Fruit fly (Drosophila melanogaster): ENCODE results near the gene Hexo1.

Hexo1 gene

dm6 chr3L:4318677-4319580 lies 30.5 kb downstream of the Hexo1 start, which contains the start of gene PMP34:
PMP34 (plus strand) TSS chr3L:4318755.
- TF ChIP-seq CG6276 (GFP tag; optimal IDR thresholded peaks at IDR 0.05) (no peak), CG15336 (GFP tag; IDR thresholded peaks at IDR 0.05) (0 out of 2 replicates have a peak, but pooled peaks have one; percentile 10), Ets21C (GFP tag; optimal IDR thresholded peaks at IDR 0.05) (no peak), Eip75B (GFP tag; optimal IDR thresholded peaks at IDR 0.05) (no peak), topi (GFP tag; optimal IDR thresholded peaks at IDR 0.05) (no peak), dsx (GFP tag; optimal IDR thresholded peaks at IDR 0.05; ENCODE audit: poor library complexity, severe bottlenecking) (peak; percentile 71), pdm3 (GFP tag; optimal IDR thresholded peaks at IDR 0.05) (no peak), fkh (GFP tag; optimal IDR thresholded peaks at IDR 0.05) (peak; percentile 60), Sox14 (GFP tag; optimal IDR thresholded peaks at IDR 0.05) (no peak), Ets96B (tag; optimal IDR thresholded peaks at IDR 0.05) (no peak), eg (GFP tag; IDR thresholded peaks at IDR 0.05) (no peak)

- no peak for TF ChIP-seq fkh (GFP tag; optimal IDR thresholded peaks at IDR 0.05)
- TF ChIP-seq CG8319 (GFP tag; optimal IDR thresholded peaks at IDR 0.05) = no peak
- no peak for TF ChIP-seq Smox (GFP tag; optimal IDR thresholded peaks at IDR 0.05)
- TF ChIP-seq Sox102F (GFP tag; optimal IDR thresholded peaks at IDR 0.05) = no peak
- TF ChIP-seq CG6808 (GFP tag; optimal IDR thresholded peaks at IDR 0.05) = no peak
- no peak for TF ChIP-seq acj6 (GFP tag; optimal IDR thresholded peaks at IDR 0.05)
- no peak for TF ChIP-seq CG11762 (GFP tag; optimal IDR thresholded peaks at IDR 0.05; ENCODE audit: insufficient read depth)
- TF ChIP-seq CG6854 (GFP tag; optimal IDR thresholded peaks at IDR 0.05) = no peak
- TF ChIP-seq OdsH (GFP tag; optimal IDR thresholded peaks at IDR 0.05) = no peak
- TF ChIP-seq ss (GFP tag; optimal IDR thresholded peaks at IDR 0.05) = no peak
- TF ChIP-seq CG1621 (tag; optimal IDR thresholded peaks at IDR 0.05) = no peak
- TF ChIP-seq dsx (GFP tag; optimal IDR thresholded peaks at IDR 0.05; ENCODE audit: poor library complexity, severe bottlenecking) = no peak
- no peak for TF ChIP-seq CG34406 (GFP tag; optimal IDR thresholded peaks at IDR 0.05)
- TF ChIP-seq CG6792 (GFP tag; optimal IDR thresholded peaks at IDR 0.05) = no peak
- TF ChIP-seq CG7368 (GFP tag; optimal IDR thresholded peaks at IDR 0.05) = no peak
- no peak for TF ChIP-seq spab (GFP tag; optimal IDR thresholded peaks at IDR 0.05)
- TF ChIP-seq eg (GFP tag; IDR thresholded peaks at IDR 0.05) = no peak
- no peak for TF ChIP-seq CG3032 (tag; optimal IDR thresholded peaks at IDR 0.05)
- no peak for TF ChIP-seq CG15336 (GFP tag; IDR thresholded peaks at IDR 0.05)
These were observed 33.7 kb downstream of the Hexo1 start, which contains the start of gene CG15014 for dm6 chr3L:4322032-4322617. CG15014 (minus strand) TSS chr3L:4322259.

- no peak for TF ChIP-seq CG11902 (GFP tag; optimal IDR thresholded peaks at IDR 0.05)
- no peak for TF ChIP-seq vri (GFP tag; optimal IDR thresholded peaks at IDR 0.05)
- no peak for TF ChIP-seq CG11762 (GFP tag; optimal IDR thresholded peaks at IDR 0.05; ENCODE audit: insufficient read depth)
- TF ChIP-seq Eip75B (GFP tag; optimal IDR thresholded peaks at IDR 0.05) = no peak
- no peak for TF ChIP-seq Met (GFP tag; optimal IDR thresholded peaks at IDR 0.05)
- no peak for TF ChIP-seq esn (GFP tag; optimal IDR thresholded peaks at IDR 0.05)
- TF ChIP-seq CG10669 (GFP tag; optimal IDR thresholded peaks at IDR 0.05) = no peak
- TF ChIP-seq svp (GFP tag) = no peak
- TF ChIP-seq CG32006 (GFP tag; optimal IDR thresholded peaks at IDR 0.05) = no peak
- TF ChIP-seq fd59A (GFP tag; optimal IDR thresholded peaks at IDR 0.05) = no peak
- no peak for TF ChIP-seq CG6163 (GFP tag; IDR thresholded peaks at IDR 0.05)
- no peak for TF ChIP-seq spab (GFP tag; optimal IDR thresholded peaks at IDR 0.05)
- TF ChIP-seq Hr4 (GFP tag; optimal IDR thresholded peaks at IDR 0.05) = no peak
- no peak for TF ChIP-seq CG7368 (GFP tag; optimal IDR thresholded peaks at IDR 0.05)
- TF ChIP-seq CG6792 (GFP tag; optimal IDR thresholded peaks at IDR 0.05) = no peak
- no peak for TF ChIP-seq lz (GFP tag; optimal IDR thresholded peaks at IDR 0.05)
- TF ChIP-seq CG8319 (GFP tag; optimal IDR thresholded peaks at IDR 0.05) = no peak
- no peak for TF ChIP-seq Hr38 (GFP tag; optimal IDR thresholded peaks at IDR 0.05)
- TF ChIP-seq CG3919 (GFP tag; optimal IDR thresholded peaks at IDR 0.05) = no peak
- TF ChIP-seq CG16779 (tag; optimal IDR thresholded peaks at IDR 0.05) = no peak
These were observed 39.6 kb downstream of the Hexo1 start for dm6 chr3L:4328048-4328447.

Data from whole organism, prepupa.